Worm (Caenorhabditis elegans): ENCODE measurements around the gene dnj-8.

Gene dnj-8

ce11 chrII:6565077-6565476 lies 32.8 kb downstream of the dnj-8 start, which contains the start of gene mpz-3 (continued):
- no peak for TF ChIP-seq gei-17 (GFP tag; optimal IDR thresholded peaks at IDR 0.05)
- no peak for TF ChIP-seq mel-28 (tag; optimal IDR thresholded peaks at IDR 0.05; ENCODE audit: borderline replicate concordance)
- TF ChIP-seq attf-5 (GFP tag; optimal IDR thresholded peaks at IDR 0.05) = peak; percentile 30
- TF ChIP-seq lin-40 (tag; optimal IDR thresholded peaks at IDR 0.05) = no peak
- no peak for TF ChIP-seq F39B2.1 (GFP tag; IDR thresholded peaks at IDR 0.05)
- no peak for TF ChIP-seq dpff-1 (tag; optimal IDR thresholded peaks at IDR 0.05)
- 0 out of 2 replicates have a peak, but pooled peaks have one; percentile 14 for TF ChIP-seq lir-1 (GFP tag; conservative IDR thresholded peaks at IDR 0.05)
- TF ChIP-seq lin-35 (GFP tag; optimal IDR thresholded peaks at IDR 0.05) = no peak
- no peak for TF ChIP-seq sea-2 (GFP tag; IDR thresholded peaks at IDR 0.05)
- no peak for TF ChIP-seq sdz-38 (tag; optimal IDR thresholded peaks at IDR 0.05)
- TF ChIP-seq egl-18 (GFP tag; IDR thresholded peaks at IDR 0.05) = no peak
- TF ChIP-seq somi-1 (GFP tag; optimal IDR thresholded peaks at IDR 0.05) = no peak
- TF ChIP-seq zfh-2 (GFP tag; conservative IDR thresholded peaks at IDR 0.05) = no peak
- no peak for TF ChIP-seq lag-1 (GFP tag; IDR thresholded peaks at IDR 0.05)
- no peak for TF ChIP-seq hsf-1 (GFP tag; IDR thresholded peaks at IDR 0.05)
- TF ChIP-seq aptf-3 (GFP tag; IDR thresholded peaks at IDR 0.05) = no peak
- no peak for TF ChIP-seq hrde-1 (tag; optimal IDR thresholded peaks at IDR 0.05; ENCODE audit: borderline replicate concordance)
- TF ChIP-seq atf-7 (tag; optimal IDR thresholded peaks at IDR 0.05) = no peak
- no peak for TF ChIP-seq F10E7.11 (tag; optimal IDR thresholded peaks at IDR 0.05)
- TF ChIP-seq ztf-26 (tag; optimal IDR thresholded peaks at IDR 0.05) = peak; percentile 9
- peak; percentile 56 for TF ChIP-seq snpc-3.4 (tag; optimal IDR thresholded peaks at IDR 0.05)
- no peak for TF ChIP-seq F52B5.7 (tag; optimal IDR thresholded peaks at IDR 0.05)
- TF ChIP-seq D2030.7 (GFP tag; IDR thresholded peaks at IDR 0.05) = peak; percentile 48; the same call in 1 of the 2 replicates
- 0 out of 2 replicates have a peak, but pooled peaks have one; percentile 48 for TF ChIP-seq egl-44 (GFP tag; IDR thresholded peaks at IDR 0.05)
- TF ChIP-seq madf-3 (GFP tag; IDR thresholded peaks at IDR 0.05) = no peak
- no peak for TF ChIP-seq hlh-26 (GFP tag; conservative IDR thresholded peaks at IDR 0.05)
- peak; percentile 10 for TF ChIP-seq T07F8.4 (tag; optimal IDR thresholded peaks at IDR 0.05)
- TF ChIP-seq pbrm-1 (GFP tag; IDR thresholded peaks at IDR 0.05) = peak; percentile 44; the same call in 1 of the 2 replicates
- TF ChIP-seq repo-1 (tag; optimal IDR thresholded peaks at IDR 0.05) = no peak
- no peak for TF ChIP-seq ceh-58 (GFP tag; IDR thresholded peaks at IDR 0.05)
- TF ChIP-seq T26A5.8 (tag; optimal IDR thresholded peaks at IDR 0.05) = no peak
- no peak; the same call in 1 of the 2 replicates for TF ChIP-seq attf-3 (GFP tag; conservative IDR thresholded peaks at IDR 0.05)
- TF ChIP-seq nhr-90 (tag; optimal IDR thresholded peaks at IDR 0.05) = peak; percentile 31
- TF ChIP-seq F22D6.2 (tag; optimal IDR thresholded peaks at IDR 0.05) = no peak
- TF ChIP-seq nfya-2 (GFP tag; IDR thresholded peaks at IDR 0.05) = no peak
- no peak for TF ChIP-seq ceh-40 (GFP tag; IDR thresholded peaks at IDR 0.05)
- no peak for TF ChIP-seq ceh-27 (GFP tag; optimal IDR thresholded peaks at IDR 0.05)
- TF ChIP-seq fkh-3 (tag; optimal IDR thresholded peaks at IDR 0.05) = no peak
- TF ChIP-seq Y53F4B.3 (GFP tag; IDR thresholded peaks at IDR 0.05) = no peak
- TF ChIP-seq Y67H2A.10 (GFP tag; conservative IDR thresholded peaks at IDR 0.05) = no peak
- TF ChIP-seq Y53G8AR.9 (GFP tag; conservative IDR thresholded peaks at IDR 0.05) = no peak
- no peak for TF ChIP-seq ekl-4 (GFP tag; IDR thresholded peaks at IDR 0.05)
- no peak for TF ChIP-seq xnd-1 (tag; optimal IDR thresholded peaks at IDR 0.05)
- TF ChIP-seq mes-4 (tag; optimal IDR thresholded peaks at IDR 0.05) = no peak
- no peak for TF ChIP-seq athp-1 (tag; optimal IDR thresholded peaks at IDR 0.05)
- no peak for TF ChIP-seq nfya-1 (tag; optimal IDR thresholded peaks at IDR 0.05; ENCODE audit: borderline replicate concordance, insufficient read depth)
- TF ChIP-seq tlf-1 (GFP tag; optimal IDR thresholded peaks at IDR 0.05) = no peak
- TF ChIP-seq attf-6 (GFP tag; IDR thresholded peaks at IDR 0.05) = no peak
- TF ChIP-seq ceh-79 (tag; optimal IDR thresholded peaks at IDR 0.05) = no peak
- no peak for TF ChIP-seq cebp-2 (GFP tag; IDR thresholded peaks at IDR 0.05)

Data from whole organism, young adult.